Fruit fly (Drosophila melanogaster) whole organism, embryonic: ENCODE data around the gene CG33489.
A peak's percentile ranks its signal among the peaks of the same experiment; 100 is the strongest.

Experiments used
- CG10565 ChIP-seq: fragments of 200-800 bp; sonication (Bioruptor generic); optimal IDR thresholded peaks from 3 replicates; lab custom pipeline; 2016; ENCODE audit warnings: missing biosample characterization, mild to moderate bottlenecking, missing genetic modification characterization
- CG11247 ChIP-seq: fragments of 200-800 bp; sonication (Bioruptor generic); IDR thresholded peaks from 2 replicates; pipeline ENCODE4 v1.3.6; 2022; ENCODE audit warnings: missing biosample characterization, missing genetic modification characterization
- CG1529 ChIP-seq: fragments of 200-800 bp; sonication (Bioruptor generic); optimal IDR thresholded peaks from 3 replicates; lab custom pipeline; 2018; ENCODE audit warnings: missing biosample characterization, missing genetic modification characterization
- CG17385 ChIP-seq: fragments of 200-800 bp; sonication (Bioruptor generic); optimal IDR thresholded peaks from 3 replicates; lab custom pipeline; 2018; ENCODE audit warnings: missing biosample characterization, mild to moderate bottlenecking, missing genetic modification characterization
- CG1832 ChIP-seq: fragments of 200-800 bp; sonication (Bioruptor generic); optimal IDR thresholded peaks from 2 replicates; lab custom pipeline; 2017; ENCODE audit warnings: missing biosample characterization, mild to moderate bottlenecking, missing genetic modification characterization, inconsistent platforms
- CG18599 ChIP-seq: fragments of 200-800 bp; sonication (Bioruptor generic); optimal IDR thresholded peaks from 3 replicates; lab custom pipeline; 2017; ENCODE audit warnings: missing biosample characterization, missing genetic modification characterization, mild to moderate bottlenecking, moderate library complexity, missing genetic modification reagents
- CG2199 ChIP-seq: fragments of 200-800 bp; sonication (Bioruptor generic); IDR thresholded peaks from 3 replicates; pipeline ENCODE4 v1.3.6; 2022; ENCODE audit warnings: missing biosample characterization, missing genetic modification characterization
- CG3407 ChIP-seq: fragments of 200-800 bp; sonication (Bioruptor generic); optimal IDR thresholded peaks from 2 replicates; lab custom pipeline; 2018; ENCODE audit warnings: missing biosample characterization, mild to moderate bottlenecking, missing genetic modification characterization
- CG42726 ChIP-seq: fragments of 200-800 bp; sonication (Bioruptor generic); IDR thresholded peaks from 2 replicates; pipeline ENCODE4 v1.3.6; 2022; ENCODE audit warnings: missing biosample characterization, missing genetic modification characterization; ENCODE audit not compliant: partially characterized antibody
- CG4617 ChIP-seq: fragments of 200-800 bp; sonication (Bioruptor generic); optimal IDR thresholded peaks from 3 replicates; lab custom pipeline; 2016; ENCODE audit warnings: missing biosample characterization, missing genetic modification characterization, borderline replicate concordance
- CG6272 ChIP-seq: fragments of 200-800 bp; sonication (Bioruptor generic); IDR thresholded peaks from 2 replicates; pipeline ENCODE4 v1.3.6; 2022; ENCODE audit warnings: missing biosample characterization, missing genetic modification characterization
- CG8290 ChIP-seq, 3 experiments: fragments of 200-800 bp; sonication (Bioruptor generic); optimal IDR thresholded peaks; 2 replicates each; lab custom pipeline; 2016 to 2019; ENCODE audit warnings: missing biosample characterization in 3 of 3, missing genetic modification characterization in 3 of 3, mild to moderate bottlenecking in 2 of 3, moderate library complexity in 1 of 3
- CG8388 ChIP-seq: fragments of 200-800 bp; sonication (Bioruptor generic); optimal IDR thresholded peaks from 2 replicates; lab custom pipeline; 2019; ENCODE audit warnings: missing biosample characterization, mild to moderate bottlenecking, missing genetic modification characterization, moderate library complexity
- CG9609 ChIP-seq: fragments of 200-800 bp; sonication (Bioruptor generic); optimal IDR thresholded peaks from 3 replicates; lab custom pipeline; 2016; ENCODE audit warnings: missing biosample characterization, missing genetic modification characterization
- Chrac-16 ChIP-seq: fragments of 200-800 bp; sonication (Bioruptor generic); optimal IDR thresholded peaks from 3 replicates; lab custom pipeline; 2016; ENCODE audit warnings: missing biosample characterization, missing genetic modification characterization
- D ChIP-seq, 2 experiments: fragments of 200-800 bp in 1 of 2; fragments of >200 bp in 1 of 2; sonication (Bioruptor generic) in 1 of 2; optimal IDR thresholded peaks; 2 replicates in 1 of 2; 3 replicates in 1 of 2; lab custom pipeline; 2017; ENCODE audit warnings: mild to moderate bottlenecking in 1 of 2, missing biosample characterization in 1 of 2, missing genetic modification characterization in 1 of 2, missing genetic modification reagents in 1 of 2
- Dll ChIP-seq: fragments of 200-800 bp; sonication (Bioruptor generic); IDR thresholded peaks from 4 replicates; pipeline ENCODE4 v1.3.6; 2022; ENCODE audit warnings: missing biosample characterization, missing genetic modification characterization; ENCODE audit not compliant: partially characterized antibody
- Dp ChIP-seq: fragments of 200-800 bp; sonication (Bioruptor generic); optimal IDR thresholded peaks from 2 replicates; lab custom pipeline; 2018; ENCODE audit warnings: missing biosample characterization, mild to moderate bottlenecking, missing genetic modification characterization, moderate library complexity
- E2f2 ChIP-seq: fragments of 200-800 bp; sonication (Bioruptor generic); IDR thresholded peaks from 2 replicates; pipeline ENCODE4 v1.3.6; 2022; ENCODE audit warnings: missing biosample characterization, missing genetic modification characterization
- HLH4C ChIP-seq: fragments of 200-800 bp; sonication (Bioruptor generic); IDR thresholded peaks from 3 replicates; pipeline ENCODE4 v1.3.6; 2022; ENCODE audit warnings: missing biosample characterization, missing genetic modification characterization; ENCODE audit not compliant: partially characterized antibody
- Hr39 ChIP-seq: fragments of >200 bp; optimal IDR thresholded peaks from 2 replicates; lab custom pipeline; 2017
- Neu2 ChIP-seq: fragments of 200-800 bp; sonication (Bioruptor generic); optimal IDR thresholded peaks from 3 replicates; lab custom pipeline; 2016; ENCODE audit warnings: missing biosample characterization, missing genetic modification characterization, borderline replicate concordance
- btn ChIP-seq: fragments of 200-800 bp; sonication (Bioruptor generic); optimal IDR thresholded peaks from 2 replicates; lab custom pipeline; 2016; ENCODE audit warnings: missing biosample characterization, missing genetic modification characterization
- cg ChIP-seq: fragments of 200-800 bp; sonication (Bioruptor generic); optimal IDR thresholded peaks from 3 replicates; lab custom pipeline; 2019; ENCODE audit warnings: missing biosample characterization, mild to moderate bottlenecking, missing genetic modification characterization, moderate library complexity
- chif ChIP-seq, 2 experiments: fragments of 200-800 bp; sonication (Bioruptor generic); optimal IDR thresholded peaks; 3 replicates each; lab custom pipeline; 2016; ENCODE audit warnings: missing biosample characterization in 2 of 2, missing genetic modification characterization in 2 of 2
- da ChIP-seq: fragments of 200-800 bp; sonication (Bioruptor generic); optimal IDR thresholded peaks from 2 replicates; lab custom pipeline; 2016; ENCODE audit warnings: missing biosample characterization, missing genetic modification characterization
- emc ChIP-seq: fragments of 200-800 bp; sonication (Bioruptor generic); optimal IDR thresholded peaks from 2 replicates; lab custom pipeline; 2016; ENCODE audit warnings: missing biosample characterization, missing genetic modification characterization
- hkb ChIP-seq, 2 experiments: fragments of 200-800 bp in 1 of 2; fragments of >200 bp in 1 of 2; sonication (Bioruptor generic) in 1 of 2; IDR thresholded peaks in 1 of 2; optimal IDR thresholded peaks in 1 of 2; 2 replicates each; pipeline versions ENCODE4 v1.3.6 to Lab custom; 2017 to 2022; ENCODE audit warnings: missing biosample characterization in 1 of 2, missing genetic modification characterization in 1 of 2
- insv ChIP-seq, 2 experiments: fragments of 200-800 bp; sonication (Bioruptor generic); optimal IDR thresholded peaks; 3 replicates each; lab custom pipeline; 2016 to 2018; ENCODE audit warnings: missing biosample characterization in 2 of 2, missing genetic modification characterization in 2 of 2
- inv ChIP-seq: fragments of 200-800 bp; sonication (Bioruptor generic); IDR thresholded peaks from 2 replicates; pipeline ENCODE4 v1.3.6; 2022; ENCODE audit warnings: missing biosample characterization, missing genetic modification characterization; ENCODE audit not compliant: partially characterized antibody
- lmd ChIP-seq: fragments of 200-800 bp; sonication (Bioruptor generic); IDR thresholded peaks from 2 replicates; pipeline ENCODE4 v1.3.6; 2022; ENCODE audit warnings: missing biosample characterization, missing genetic modification characterization
- mam ChIP-seq: fragments of 200-800 bp; sonication (Bioruptor generic); optimal IDR thresholded peaks from 3 replicates; lab custom pipeline; 2016; ENCODE audit warnings: missing biosample characterization, missing genetic modification characterization
- nau ChIP-seq: fragments of 200-800 bp; sonication (Bioruptor generic); optimal IDR thresholded peaks from 3 replicates; lab custom pipeline; 2017; ENCODE audit warnings: missing biosample characterization, mild to moderate bottlenecking, missing genetic modification characterization, missing genetic modification reagents
- pita ChIP-seq: fragments of 200-800 bp; sonication (Bioruptor generic); optimal IDR thresholded peaks from 2 replicates; lab custom pipeline; 2017; ENCODE audit warnings: missing biosample characterization, mild to moderate bottlenecking, missing genetic modification characterization
- pros ChIP-seq: fragments of 200-800 bp; sonication (Bioruptor generic); optimal IDR thresholded peaks from 3 replicates; lab custom pipeline; 2019; ENCODE audit warnings: missing biosample characterization, mild to moderate bottlenecking, missing genetic modification characterization, moderate library complexity
- pzg ChIP-seq: fragments of 200-800 bp; sonication (Bioruptor generic); optimal IDR thresholded peaks from 3 replicates; lab custom pipeline; 2018; ENCODE audit warnings: missing biosample characterization, mild to moderate bottlenecking, missing genetic modification characterization, moderate library complexity
- sr ChIP-seq: fragments of 200-800 bp; sonication (Bioruptor generic); IDR thresholded peaks from 3 replicates; pipeline ENCODE4 v1.3.6; 2022; ENCODE audit warnings: missing biosample characterization, missing genetic modification characterization
- stc ChIP-seq: fragments of 200-800 bp; sonication (Bioruptor generic); IDR thresholded peaks from 2 replicates; pipeline ENCODE4 v1.3.6; 2022; ENCODE audit warnings: missing biosample characterization, missing genetic modification characterization
- tgo ChIP-seq: fragments of 200-800 bp; sonication (Bioruptor generic); IDR thresholded peaks from 3 replicates; pipeline ENCODE4 v1.3.6; 2022; ENCODE audit warnings: missing biosample characterization, missing genetic modification characterization
- tio ChIP-seq: fragments of 200-800 bp; sonication (Bioruptor generic); optimal IDR thresholded peaks from 2 replicates; lab custom pipeline; 2017; ENCODE audit warnings: missing biosample characterization, missing genetic modification characterization, inconsistent platforms
- twi ChIP-seq: fragments of 200-800 bp; optimal IDR thresholded peaks from 2 replicates; lab custom pipeline; 2019; ENCODE audit warnings: missing biosample characterization, mild to moderate bottlenecking, missing genetic modification characterization, moderate library complexity
- usp ChIP-seq: fragments of >200 bp; optimal IDR thresholded peaks from 2 replicates; lab custom pipeline; 2017; ENCODE audit warnings: missing biosample characterization, missing genetic modification characterization

The CG33489 gene

DNA sequence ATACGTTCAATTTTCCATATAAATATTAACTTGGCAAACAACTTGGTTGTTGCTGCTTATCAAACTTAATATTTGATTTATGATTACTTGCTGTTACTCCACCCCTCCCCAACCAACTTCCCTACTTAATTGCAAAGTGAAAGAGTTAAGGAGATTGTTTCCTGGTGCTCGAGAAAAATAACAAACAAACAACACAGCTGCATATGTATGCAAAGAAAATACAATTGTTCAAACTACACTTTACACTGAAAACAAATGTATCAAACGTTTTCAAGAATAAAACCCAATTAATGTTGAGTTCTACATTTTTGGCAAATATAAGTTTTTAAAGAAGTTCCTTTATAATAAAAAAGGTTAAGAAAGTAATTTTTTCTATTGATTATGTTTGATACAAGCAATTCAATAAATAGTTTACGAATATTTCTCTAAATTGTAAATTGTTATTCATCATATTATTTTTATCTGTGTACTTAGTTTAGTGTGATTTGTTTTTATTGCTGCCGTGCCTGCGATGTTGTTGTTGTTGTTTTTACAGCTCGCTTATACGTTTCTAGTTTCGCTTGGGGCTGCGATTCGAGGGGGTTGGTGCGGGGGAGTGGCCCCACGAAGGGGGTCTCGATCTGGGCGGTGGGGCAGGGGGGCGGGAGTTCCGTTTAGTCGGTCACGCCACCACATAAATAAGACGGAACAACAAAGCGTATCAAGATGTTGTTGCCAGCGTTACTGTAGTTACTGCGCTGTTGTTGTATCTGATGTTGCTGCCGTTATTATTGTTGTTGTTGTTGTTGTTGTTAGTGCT is 21.0 kb downstream of the CG33489 start (continued):
- TF ChIP-seq CG10565 (GFP tag; lab: Kevin White, UChicago) = no peak
- TF ChIP-seq pzg (GFP tag; lab: Kevin White, UChicago) = no peak
- TF ChIP-seq CG17385 (GFP tag; lab: Kevin White, UChicago) = peak; percentile 69
- no peak for TF ChIP-seq btn (GFP tag; lab: Kevin White, UChicago)
- peak; percentile 31 for TF ChIP-seq da (GFP tag; lab: Kevin White, UChicago)
- peak; percentile 39 for TF ChIP-seq Chrac-16 (GFP tag; lab: Kevin White, UChicago)
- TF ChIP-seq tgo (GFP tag; lab: Robert Waterston, UW) = peak; percentile 53; the same call in 2 of the 3 replicates
- TF ChIP-seq CG9609 = no peak
- no peak for TF ChIP-seq emc
- TF ChIP-seq CG6272 (GFP tag; lab: Robert Waterston, UW) = no peak
- peak; percentile 44 for TF ChIP-seq mam (GFP tag; lab: Kevin White, UChicago)
- TF ChIP-seq, all 482 proteins: peak for 290

DNA sequence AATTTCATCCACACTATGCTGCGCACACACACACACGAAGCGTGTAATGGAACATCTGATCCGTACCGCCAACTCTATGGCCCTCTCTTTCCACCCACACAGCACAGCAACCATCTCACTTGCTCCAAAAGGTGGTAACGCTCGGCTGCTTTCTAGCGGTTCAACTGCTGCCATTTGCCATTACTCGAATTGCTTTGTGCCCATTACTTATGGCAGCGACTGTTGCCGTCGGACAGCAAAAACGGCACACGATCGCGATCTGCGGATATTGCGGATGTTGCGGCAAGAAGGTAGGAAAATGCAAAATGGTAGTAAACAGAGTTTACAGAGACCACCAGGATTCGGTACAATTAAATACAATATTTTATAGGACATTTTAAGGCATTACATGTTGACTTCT is 22.0 kb downstream of the CG33489 start:
- TF ChIP-seq Neu2 = peak; percentile 75
- TF ChIP-seq twi (tag; lab: Kevin White, UChicago) = no peak
- TF ChIP-seq CG1529 (GFP tag; lab: Kevin White, UChicago) = no peak
- no peak for TF ChIP-seq CG11247 (GFP tag; lab: Robert Waterston, UW)
- TF ChIP-seq tio (GFP tag; lab: Kevin White, UChicago) = no peak
- TF ChIP-seq nau (GFP tag; lab: Kevin White, UChicago) = no peak
- peak; percentile 54 for TF ChIP-seq D (optimal IDR thresholded peaks at IDR 0.05; lab: Kevin White, UChicago)
- no peak for TF ChIP-seq D (GFP tag; optimal IDR thresholded peaks at IDR 0.05; lab: Kevin White, UChicago)
- TF ChIP-seq cg (GFP tag; lab: Kevin White, UChicago) = peak; percentile 66
- no peak for TF ChIP-seq lmd (GFP tag; lab: Robert Waterston, UW)
- TF ChIP-seq CG4617 (GFP tag; lab: Kevin White, UChicago) = no peak
- TF ChIP-seq pros (GFP tag; lab: Kevin White, UChicago) = peak; percentile 20
- no peak for TF ChIP-seq CG8290 (GFP tag; optimal IDR thresholded peaks at IDR 0.05; lab: Kevin White, UChicago)
- TF ChIP-seq CG8290 (tag; optimal IDR thresholded peaks at IDR 0.05; lab: Kevin White, UChicago) = peak in 1 of 2 experiments; percentile 15
- TF ChIP-seq E2f2 (GFP tag; lab: Robert Waterston, UW) = no peak
- no peak for TF ChIP-seq Dp
- 0 out of 4 replicates have a peak, but pooled peaks have one; percentile 35 for TF ChIP-seq Dll
- no peak for TF ChIP-seq inv (GFP tag; lab: Robert Waterston, UW)
- no peak for TF ChIP-seq chif (GFP tag; optimal IDR thresholded peaks at IDR 0.05; lab: Kevin White, UChicago)
- no peak for TF ChIP-seq CG42726 (GFP tag; lab: Robert Waterston, UW)
- TF ChIP-seq HLH4C = 0 out of 3 replicates have a peak, but pooled peaks have one; percentile 32
- no peak for TF ChIP-seq CG3407 (GFP tag; lab: Kevin White, UChicago)
- TF ChIP-seq CG2199 (GFP tag; lab: Robert Waterston, UW) = 0 out of 3 replicates have a peak, but pooled peaks have one; percentile 25
- peak; percentile 34; the same call in 1 of the 3 replicates for TF ChIP-seq sr (GFP tag; lab: Robert Waterston, UW)
- peak; percentile 39 for TF ChIP-seq CG1832
- no peak for TF ChIP-seq usp (GFP tag; lab: Kevin White, UChicago)
- TF ChIP-seq stc = no peak
- TF ChIP-seq insv (GFP tag; optimal IDR thresholded peaks at IDR 0.05; lab: Kevin White, UChicago) = no peak
- TF ChIP-seq CG8388 (GFP tag; lab: Kevin White, UChicago) = peak; percentile 76
- TF ChIP-seq pita (GFP tag; lab: Kevin White, UChicago) = no peak
- no peak for TF ChIP-seq CG18599 (GFP tag; lab: Kevin White, UChicago)
- no peak for TF ChIP-seq hkb (optimal IDR thresholded peaks at IDR 0.05; lab: Kevin White, UChicago)
- TF ChIP-seq hkb (GFP tag; IDR thresholded peaks at IDR 0.05; lab: Robert Waterston, UW) = no peak
- no peak for TF ChIP-seq Hr39 (lab: Kevin White, UChicago)
